Fruit fly (Drosophila melanogaster) whole organism, embryonic: Measurements from ENCODE around the gene AANATL7.

ENCODE experiments used
- Aef1 ChIP-seq: fragments of 200-800 bp; sonication (Bioruptor generic); IDR thresholded peaks from 3 replicates; pipeline ENCODE4 v1.3.6; 2022; ENCODE audit warnings: missing biosample characterization, missing genetic modification characterization
- Atf3 ChIP-seq: fragments of 200-800 bp; sonication (Bioruptor generic); optimal IDR thresholded peaks from 3 replicates; lab custom pipeline; 2016; ENCODE audit warnings: missing biosample characterization, missing genetic modification characterization
- Atf6 ChIP-seq: fragments of 200-800 bp; sonication (Bioruptor generic); IDR thresholded peaks from 2 replicates; pipeline ENCODE4 v1.3.6; 2022; ENCODE audit warnings: missing biosample characterization, missing genetic modification characterization
- CG10147 ChIP-seq: fragments of 200-800 bp; sonication (Bioruptor generic); optimal IDR thresholded peaks from 2 replicates; lab custom pipeline; 2019; ENCODE audit warnings: missing biosample characterization, mild to moderate bottlenecking, missing genetic modification characterization, moderate library complexity
- CG10366 ChIP-seq: fragments of 200-800 bp; sonication (Bioruptor generic); IDR thresholded peaks from 2 replicates; pipeline ENCODE4 v1.3.6; 2022; ENCODE audit warnings: missing biosample characterization, missing genetic modification characterization
- CG12299 ChIP-seq: fragments of 200-800 bp; sonication (Bioruptor generic); optimal IDR thresholded peaks from 2 replicates; lab custom pipeline; 2018; ENCODE audit warnings: missing biosample characterization, mild to moderate bottlenecking, missing genetic modification characterization
- CG14441 ChIP-seq: fragments of 200-800 bp; sonication (Bioruptor generic); IDR thresholded peaks from 2 replicates; pipeline ENCODE4 v1.3.6; 2022; ENCODE audit warnings: missing biosample characterization, missing genetic modification characterization
- CG15073 ChIP-seq: fragments of 200-800 bp; sonication (Bioruptor generic); optimal IDR thresholded peaks from 2 replicates; lab custom pipeline; 2016; ENCODE audit warnings: missing biosample characterization, missing genetic modification characterization
- CG15696 ChIP-seq: fragments of 200-800 bp; sonication (Bioruptor generic); optimal IDR thresholded peaks from 2 replicates; lab custom pipeline; 2019; ENCODE audit warnings: missing biosample characterization, mild to moderate bottlenecking, missing genetic modification characterization, moderate library complexity
- CG17359 ChIP-seq: fragments of 200-800 bp; sonication (Bioruptor generic); optimal IDR thresholded peaks from 3 replicates; lab custom pipeline; 2018; ENCODE audit warnings: missing biosample characterization, mild to moderate bottlenecking, missing genetic modification characterization, moderate library complexity
- CG31441 ChIP-seq: fragments of 200-800 bp; sonication (Bioruptor generic); IDR thresholded peaks from 2 replicates; pipeline ENCODE4 v1.3.6; 2022; ENCODE audit warnings: missing biosample characterization, missing genetic modification characterization
- CG32532 ChIP-seq: fragments of 200-800 bp; sonication (Bioruptor generic); IDR thresholded peaks from 2 replicates; pipeline ENCODE4 v1.3.6; 2022; ENCODE audit warnings: missing biosample characterization, missing genetic modification characterization
- CG43689 ChIP-seq: fragments of 200-800 bp; sonication (Bioruptor generic); IDR thresholded peaks from 2 replicates; pipeline ENCODE4 v1.3.6; 2022; ENCODE audit warnings: missing biosample characterization, missing genetic modification characterization
- CG4820 ChIP-seq: fragments of 200-800 bp; sonication (Bioruptor generic); optimal IDR thresholded peaks from 3 replicates; lab custom pipeline; 2016; ENCODE audit warnings: missing biosample characterization, missing genetic modification characterization
- CG6791 ChIP-seq: fragments of 200-800 bp; sonication (Bioruptor generic); IDR thresholded peaks from 3 replicates; pipeline ENCODE4 v1.3.6; 2022; ENCODE audit warnings: missing biosample characterization, missing genetic modification characterization; ENCODE audit not compliant: partially characterized antibody
- Chrac-16 ChIP-seq: fragments of 200-800 bp; sonication (Bioruptor generic); optimal IDR thresholded peaks from 3 replicates; lab custom pipeline; 2016; ENCODE audit warnings: missing biosample characterization, missing genetic modification characterization
- D19B ChIP-seq: fragments of 200-800 bp; sonication (Bioruptor generic); optimal IDR thresholded peaks from 2 replicates; lab custom pipeline; 2017; ENCODE audit warnings: missing biosample characterization, mild to moderate bottlenecking, missing genetic modification characterization
- Deaf1 ChIP-seq: fragments of 200-800 bp; optimal IDR thresholded peaks from 3 replicates; lab custom pipeline; 2019; ENCODE audit warnings: missing biosample characterization, mild to moderate bottlenecking, missing genetic modification characterization, moderate library complexity
- Dip2 ChIP-seq: fragments of 200-800 bp; sonication (Bioruptor generic); IDR thresholded peaks from 2 replicates; pipeline ENCODE4 v1.3.6; 2022; ENCODE audit warnings: missing biosample characterization, missing genetic modification characterization
- Eip74EF ChIP-seq, 2 experiments: fragments of 200-800 bp in 1 of 2; fragments of >200 bp in 1 of 2; sonication (Bioruptor generic) in 1 of 2; optimal IDR thresholded peaks; 2 replicates each; lab custom pipeline; 2017 to 2019; ENCODE audit warnings: missing biosample characterization in 2 of 2, missing genetic modification characterization in 2 of 2, mild to moderate bottlenecking in 1 of 2, moderate library complexity in 1 of 2
- Ets97D ChIP-seq: fragments of 200-800 bp; sonication (Bioruptor generic); optimal IDR thresholded peaks from 3 replicates; lab custom pipeline; 2016; ENCODE audit warnings: missing biosample characterization, missing genetic modification characterization
- Fer1 ChIP-seq: fragments of 200-800 bp; sonication (Bioruptor generic); optimal IDR thresholded peaks from 2 replicates; lab custom pipeline; 2017; ENCODE audit warnings: missing biosample characterization, mild to moderate bottlenecking, missing genetic modification characterization
- Hr39 ChIP-seq: fragments of >200 bp; optimal IDR thresholded peaks from 2 replicates; lab custom pipeline; 2017
- Lhr ChIP-seq: fragments of 200-800 bp; sonication (Bioruptor generic); optimal IDR thresholded peaks from 3 replicates; lab custom pipeline; 2017; ENCODE audit warnings: mild to moderate bottlenecking, missing biosample characterization, missing genetic modification reagents, missing genetic modification characterization
- Side ChIP-seq: fragments of 200-800 bp; sonication (Bioruptor generic); optimal IDR thresholded peaks from 2 replicates; lab custom pipeline; 2016; ENCODE audit warnings: missing biosample characterization, missing genetic modification characterization
- Sry-β ChIP-seq: fragments of 200-800 bp; sonication (Bioruptor generic); optimal IDR thresholded peaks from 2 replicates; lab custom pipeline; 2018; ENCODE audit warnings: missing biosample characterization, mild to moderate bottlenecking, missing genetic modification characterization, moderate library complexity
- Taf1 ChIP-seq: fragments of 200-800 bp; sonication (Bioruptor generic); IDR thresholded peaks from 2 replicates; pipeline ENCODE4 v1.3.6; 2022; ENCODE audit warnings: missing biosample characterization, missing genetic modification characterization
- ac ChIP-seq: fragments of 200-800 bp; sonication (Bioruptor generic); optimal IDR thresholded peaks from 3 replicates; lab custom pipeline; 2017; ENCODE audit warnings: missing biosample characterization, mild to moderate bottlenecking, missing genetic modification characterization
- az2 ChIP-seq: fragments of 200-800 bp; sonication (Bioruptor generic); optimal IDR thresholded peaks from 3 replicates; lab custom pipeline; 2016; ENCODE audit warnings: missing biosample characterization, missing genetic modification characterization
- bbx ChIP-seq: fragments of 200-800 bp; sonication (Bioruptor generic); IDR thresholded peaks from 2 replicates; pipeline ENCODE4 v1.3.6; 2022; ENCODE audit warnings: missing biosample characterization, missing genetic modification characterization; ENCODE audit not compliant: partially characterized antibody
- bowl ChIP-seq: fragments of 200-800 bp; sonication (Bioruptor generic); IDR thresholded peaks from 2 replicates; pipeline ENCODE4 v1.3.6; 2022; ENCODE audit warnings: missing biosample characterization, missing genetic modification characterization
- chn ChIP-seq: fragments of 200-800 bp; sonication (Bioruptor generic); optimal IDR thresholded peaks from 2 replicates; lab custom pipeline; 2016; ENCODE audit warnings: missing biosample characterization, missing genetic modification characterization
- crc ChIP-seq: fragments of 200-800 bp; sonication (Bioruptor generic); optimal IDR thresholded peaks from 2 replicates; lab custom pipeline; 2016; ENCODE audit warnings: missing biosample characterization, missing genetic modification characterization
- esg ChIP-seq: fragments of 200-800 bp; sonication (Bioruptor generic); conservative IDR thresholded peaks from 2 replicates; pipeline ENCODE4 v1.3.6; 2022; ENCODE audit warnings: missing biosample characterization, missing genetic modification characterization
- exex ChIP-seq: fragments of 200-800 bp; sonication (Bioruptor generic); optimal IDR thresholded peaks from 4 replicates; lab custom pipeline; 2018; ENCODE audit warnings: missing biosample characterization, mild to moderate bottlenecking, missing genetic modification characterization, moderate library complexity
- gsb ChIP-seq: fragments of 200-800 bp; sonication (Bioruptor generic); IDR thresholded peaks from 2 replicates; pipeline ENCODE4 v1.3.6; 2022; ENCODE audit warnings: missing biosample characterization, missing genetic modification characterization
- hb ChIP-seq: fragments of 200-800 bp; sonication (Bioruptor generic); IDR thresholded peaks from 3 replicates; pipeline ENCODE4 v1.3.6; 2022; ENCODE audit warnings: missing biosample characterization, missing genetic modification characterization; ENCODE audit not compliant: partially characterized antibody
- her ChIP-seq: fragments of 200-800 bp; sonication (Bioruptor generic); optimal IDR thresholded peaks from 2 replicates; lab custom pipeline; 2016; ENCODE audit warnings: missing biosample characterization, missing genetic modification characterization
- hkb ChIP-seq, 2 experiments: fragments of 200-800 bp in 1 of 2; fragments of >200 bp in 1 of 2; sonication (Bioruptor generic) in 1 of 2; IDR thresholded peaks in 1 of 2; optimal IDR thresholded peaks in 1 of 2; 2 replicates each; pipeline versions ENCODE4 v1.3.6 to Lab custom; 2017 to 2022; ENCODE audit warnings: missing biosample characterization in 1 of 2, missing genetic modification characterization in 1 of 2
- hth ChIP-seq: fragments of >200 bp; optimal IDR thresholded peaks from 2 replicates; lab custom pipeline; 2017; ENCODE audit warnings: inconsistent platforms
- maf-S ChIP-seq: fragments of 200-800 bp; sonication (Bioruptor generic); optimal IDR thresholded peaks from 2 replicates; lab custom pipeline; 2016; ENCODE audit warnings: missing biosample characterization, missing genetic modification characterization
- mirr ChIP-seq: fragments of 200-800 bp; sonication (Bioruptor generic); optimal IDR thresholded peaks from 3 replicates; lab custom pipeline; 2018; ENCODE audit warnings: missing biosample characterization, mild to moderate bottlenecking, missing genetic modification characterization
- nmo ChIP-seq: fragments of 200-800 bp; sonication (Bioruptor generic); optimal IDR thresholded peaks from 2 replicates; lab custom pipeline; 2018; ENCODE audit warnings: missing biosample characterization, mild to moderate bottlenecking, missing genetic modification characterization, moderate library complexity
- pita ChIP-seq: fragments of 200-800 bp; sonication (Bioruptor generic); optimal IDR thresholded peaks from 2 replicates; lab custom pipeline; 2017; ENCODE audit warnings: missing biosample characterization, mild to moderate bottlenecking, missing genetic modification characterization
- row ChIP-seq: fragments of 200-800 bp; sonication (Bioruptor generic); IDR thresholded peaks from 3 replicates; pipeline ENCODE4 v1.3.6; 2022; ENCODE audit warnings: missing biosample characterization, missing genetic modification characterization
- sens ChIP-seq: fragments of 200-800 bp; sonication (Bioruptor generic); peaks from one replicate; lab custom pipeline; 2016; ENCODE audit warnings: missing biosample characterization, missing genetic modification characterization
- shn ChIP-seq: fragments of 200-800 bp; sonication (Bioruptor generic); optimal IDR thresholded peaks from 3 replicates; lab custom pipeline; 2016; ENCODE audit warnings: missing biosample characterization, missing genetic modification characterization
- tll ChIP-seq, 2 experiments: fragments of 200-800 bp in 1 of 2; fragments of >200 bp in 1 of 2; sonication (Bioruptor generic) in 1 of 2; optimal IDR thresholded peaks; 2 replicates each; lab custom pipeline; 2017 to 2019; ENCODE audit warnings: missing biosample characterization in 2 of 2, missing genetic modification characterization in 2 of 2, mild to moderate bottlenecking in 1 of 2, moderate library complexity in 1 of 2
- toy ChIP-seq: fragments of 200-800 bp; sonication (Bioruptor generic); IDR thresholded peaks from 2 replicates; pipeline ENCODE4 v1.3.6; 2022; ENCODE audit warnings: missing biosample characterization, missing genetic modification characterization
- twi ChIP-seq: fragments of 200-800 bp; optimal IDR thresholded peaks from 2 replicates; lab custom pipeline; 2019; ENCODE audit warnings: missing biosample characterization, mild to moderate bottlenecking, missing genetic modification characterization, moderate library complexity
- zen2 ChIP-seq: fragments of 200-800 bp; sonication (Bioruptor generic); IDR thresholded peaks from 3 replicates; pipeline ENCODE4 v1.3.6; 2022; ENCODE audit warnings: missing biosample characterization, missing genetic modification characterization; ENCODE audit not compliant: partially characterized antibody

AANATL7 gene

DNA sequence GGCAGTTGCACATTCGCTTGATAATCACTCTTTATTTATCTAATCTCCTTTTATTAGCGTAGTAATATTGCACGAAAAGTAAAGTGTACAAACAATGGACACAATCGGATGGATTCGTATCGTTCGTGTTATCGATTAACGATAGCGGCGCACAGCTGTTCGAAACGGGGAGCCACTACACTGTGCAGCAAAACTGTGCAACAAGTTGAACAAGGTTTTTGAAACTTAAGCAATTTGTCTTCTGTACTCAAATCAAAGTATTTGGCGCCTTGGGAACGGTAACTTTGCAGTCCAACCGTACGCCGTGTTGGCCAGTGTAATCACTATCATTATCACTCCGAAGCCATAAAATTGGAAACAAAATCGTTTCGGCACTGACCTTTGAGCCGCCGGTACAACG lies 38.9 kb downstream of the AANATL7 start, which contains the start of the genes Tsp3A and Seipin (continued):
- peak; percentile 73 for TF ChIP-seq CG4820 (GFP tag; lab: Kevin White, UChicago)
- TF ChIP-seq nmo (GFP tag; lab: Kevin White, UChicago): peak; percentile 80
- peak; percentile 64; the same call in 1 of the 2 replicates for TF ChIP-seq toy
- TF ChIP-seq CG15696: peak; percentile 36
- peak; percentile 52 for TF ChIP-seq Atf3 (GFP tag; lab: Kevin White, UChicago)
- TF ChIP-seq Aef1 (GFP tag; lab: Robert Waterston, UW): peak; percentile 84
- peak; percentile 93 for TF ChIP-seq CG14441
- TF ChIP-seq Deaf1 (tag; lab: Kevin White, UChicago): peak; percentile 70
- peak; percentile 95 for TF ChIP-seq exex (tag; lab: Kevin White, UChicago)
- no peak for TF ChIP-seq hkb (optimal IDR thresholded peaks at IDR 0.05; lab: Kevin White, UChicago)
- peak; percentile 90 for TF ChIP-seq hkb (GFP tag; IDR thresholded peaks at IDR 0.05; lab: Robert Waterston, UW)
- no peak for TF ChIP-seq Dip2 (GFP tag; lab: Robert Waterston, UW)
- peak; percentile 69 for TF ChIP-seq maf-S (GFP tag; lab: Kevin White, UChicago)
- peak; percentile 72; the same call in 1 of the 2 replicates for TF ChIP-seq bowl (GFP tag; lab: Robert Waterston, UW)
- no peak for TF ChIP-seq Hr39 (lab: Kevin White, UChicago)
- peak; percentile 16; the same call in 1 of the 3 replicates for TF ChIP-seq zen2 (GFP tag; lab: Robert Waterston, UW)
- TF ChIP-seq Sry-β (GFP tag; lab: Kevin White, UChicago): no peak
- peak; percentile 58; the same call in 2 of the 3 replicates for TF ChIP-seq CG6791 (GFP tag; lab: Robert Waterston, UW)
- peak in 1 of 2 experiments; percentile 70 for TF ChIP-seq Eip74EF (GFP tag; optimal IDR thresholded peaks at IDR 0.05; lab: Kevin White, UChicago)
- TF ChIP-seq twi (tag; lab: Kevin White, UChicago): peak; percentile 37
- TF ChIP-seq her (GFP tag; lab: Kevin White, UChicago): peak; percentile 85
- peak; percentile 73 for TF ChIP-seq Chrac-16
- TF ChIP-seq gsb (GFP tag; lab: Robert Waterston, UW): peak; percentile 85
- TF ChIP-seq CG17359: peak; percentile 88
- TF ChIP-seq CG12299 (tag; lab: Kevin White, UChicago): peak; percentile 79
- peak; percentile 89 for TF ChIP-seq Atf6 (GFP tag; lab: Robert Waterston, UW)
- TF ChIP-seq Lhr (GFP tag; lab: Kevin White, UChicago): peak; percentile 37
- peak; percentile 79 for TF ChIP-seq crc
- 0 out of 2 replicates have a peak, but pooled peaks have one; percentile 17 for TF ChIP-seq CG43689 (GFP tag; lab: Robert Waterston, UW)
- peak; percentile 70 for TF ChIP-seq bbx (GFP tag; lab: Robert Waterston, UW)
- TF ChIP-seq CG10366: peak; percentile 86
- TF ChIP-seq Taf1 (GFP tag; lab: Robert Waterston, UW): peak; percentile 83
- peak; percentile 77 for TF ChIP-seq Side (GFP tag; lab: Kevin White, UChicago)
- peak; percentile 77 for TF ChIP-seq D19B
- peak; percentile 91 for TF ChIP-seq row (GFP tag; lab: Robert Waterston, UW)
- TF ChIP-seq CG31441 (GFP tag; lab: Robert Waterston, UW): no peak; the same call in 1 of the 2 replicates
- peak; percentile 86 for TF ChIP-seq CG10147 (GFP tag; lab: Kevin White, UChicago)
- TF ChIP-seq CG32532 (GFP tag; lab: Robert Waterston, UW): peak; percentile 93
- peak; percentile 91 for TF ChIP-seq Fer1 (GFP tag; lab: Kevin White, UChicago)
- peak; percentile 69 for TF ChIP-seq az2 (GFP tag; lab: Kevin White, UChicago)
- TF ChIP-seq pita (GFP tag; lab: Kevin White, UChicago): no peak
- TF ChIP-seq hth (lab: Kevin White, UChicago): no peak
- TF ChIP-seq esg: peak; percentile 75
- TF ChIP-seq CG15073 (GFP tag; lab: Kevin White, UChicago): no peak
- TF ChIP-seq ac (GFP tag; lab: Kevin White, UChicago): no peak
- peak; percentile 89 for TF ChIP-seq sens (GFP tag; lab: Kevin White, UChicago)
- TF ChIP-seq shn (GFP tag; lab: Kevin White, UChicago): peak; percentile 74
- no peak for TF ChIP-seq tll (GFP tag; optimal IDR thresholded peaks at IDR 0.05; lab: Kevin White, UChicago)
- TF ChIP-seq Ets97D (GFP tag; lab: Kevin White, UChicago): peak; percentile 58
- no peak; the same call in 2 of the 3 replicates for TF ChIP-seq hb (GFP tag; lab: Robert Waterston, UW)
- TF ChIP-seq chn (GFP tag; lab: Kevin White, UChicago): peak; percentile 62
- TF ChIP-seq mirr: peak; percentile 92
